Worm (Caenorhabditis elegans): ENCODE results near the gene abu-10.

abu-10 gene

ce11 chrX:3797882-3798281, at the start of gene abu-10:
Gene abu-10, plus strand, starts transcription at chrX:3798182.
- TF ChIP-seq him-1 (tag; optimal IDR thresholded peaks at IDR 0.05) (no peak), W03F9.2 (tag; optimal IDR thresholded peaks at IDR 0.05) (no peak), dao-5 (tag; optimal IDR thresholded peaks at IDR 0.05) (no peak)

ce11 chrX:3751370-3751769, 46.6 kb upstream of the abu-10 start:
- TF ChIP-seq dao-5 (tag; optimal IDR thresholded peaks at IDR 0.05) (no peak), him-1 (tag; optimal IDR thresholded peaks at IDR 0.05) (no peak), W03F9.2 (tag; optimal IDR thresholded peaks at IDR 0.05) (no peak)

ce11 chrX:3752443-3752842, 45.5 kb upstream of the abu-10 start:
- TF ChIP-seq dao-5 (tag; optimal IDR thresholded peaks at IDR 0.05) (no peak), W03F9.2 (tag; optimal IDR thresholded peaks at IDR 0.05) (no peak), him-1 (tag; optimal IDR thresholded peaks at IDR 0.05) (no peak)

DNA sequence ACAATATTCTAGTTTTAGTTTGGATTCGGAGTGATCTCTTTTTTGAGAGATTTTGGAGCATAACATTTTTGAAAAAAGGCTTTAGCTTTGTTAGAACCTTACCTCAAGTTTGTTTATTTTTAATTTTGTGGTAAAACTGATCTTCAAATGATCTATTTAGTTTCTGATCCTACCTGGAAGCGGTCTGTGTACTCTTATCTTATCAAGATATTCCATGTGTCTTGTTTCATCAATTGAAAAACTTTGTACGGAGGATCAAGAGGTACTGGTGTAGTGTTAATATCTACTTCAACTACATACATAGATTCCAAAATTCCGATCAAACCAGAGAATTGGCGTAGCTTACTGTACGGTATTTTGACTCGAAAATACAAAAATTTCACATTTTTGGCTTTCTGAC, 42.2 kb upstream of the abu-10 start:
- TF ChIP-seq dao-5 (tag; optimal IDR thresholded peaks at IDR 0.05) (no peak), W03F9.2 (tag; optimal IDR thresholded peaks at IDR 0.05) (no peak), him-1 (tag; optimal IDR thresholded peaks at IDR 0.05) (no peak)

- TF ChIP-seq dao-5 (tag; optimal IDR thresholded peaks at IDR 0.05) (no peak), W03F9.2 (tag; optimal IDR thresholded peaks at IDR 0.05) (no peak), him-1 (tag; optimal IDR thresholded peaks at IDR 0.05) (no peak)
Measured at ce11 chrX:3756238-3756637, 41.7 kb upstream of the abu-10 start.

DNA sequence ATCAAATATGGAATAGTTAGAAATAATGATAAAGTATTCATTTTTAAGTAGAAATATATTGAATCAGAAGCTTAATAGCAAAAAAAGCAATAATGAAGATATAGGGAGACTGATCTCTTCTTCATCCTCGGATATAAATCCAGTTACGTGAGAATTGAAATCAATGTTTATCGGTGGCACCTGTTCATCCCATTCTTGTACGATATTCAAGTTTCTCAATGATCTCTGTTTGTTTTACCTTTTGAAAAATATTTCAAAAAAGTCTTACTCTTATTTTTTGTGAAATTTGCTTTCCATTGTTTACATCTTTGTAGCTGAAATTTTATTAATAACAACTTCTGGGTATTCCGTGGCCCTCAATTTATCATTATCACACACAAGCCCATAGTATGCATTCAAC, 39.6 kb upstream of the abu-10 start, which contains the start of gene T14G12.12:
TSS of gene T14G12.12 (minus strand) at position 101 of the 400 bp plus-strand sequence.
- no peak for TF ChIP-seq W03F9.2 (tag; optimal IDR thresholded peaks at IDR 0.05)
- no peak for TF ChIP-seq him-1 (tag; optimal IDR thresholded peaks at IDR 0.05)
- no peak for TF ChIP-seq dao-5 (tag; optimal IDR thresholded peaks at IDR 0.05)

- no peak for TF ChIP-seq him-1 (tag; optimal IDR thresholded peaks at IDR 0.05)
- no peak for TF ChIP-seq W03F9.2 (tag; optimal IDR thresholded peaks at IDR 0.05)
- TF ChIP-seq dao-5 (tag; optimal IDR thresholded peaks at IDR 0.05): no peak
Measured at ce11 chrX:3759345-3759744, 38.6 kb upstream of the abu-10 start, which contains the start of gene T14G12.6. Gene T14G12.6, minus strand, starts transcription at chrX:3759445.

DNA sequence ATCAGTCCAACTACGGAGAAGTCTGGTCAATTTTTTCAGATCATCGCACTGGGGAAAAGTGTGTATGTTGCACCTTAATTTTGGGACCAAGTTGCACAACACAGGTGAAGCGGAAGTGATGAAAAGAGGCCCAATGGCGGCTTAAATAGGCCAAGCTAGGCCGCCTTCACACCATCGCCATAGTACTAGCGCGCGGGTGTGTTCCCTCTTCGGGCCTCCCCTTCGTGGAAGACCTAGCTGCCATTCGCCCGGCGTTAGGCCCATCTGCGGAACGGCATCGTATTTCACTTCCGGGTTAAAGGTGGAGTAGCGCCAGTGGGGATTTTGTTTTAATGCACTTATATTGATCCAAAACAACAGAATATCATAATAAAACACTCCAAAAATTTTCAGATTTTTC, 38.2 kb upstream of the abu-10 start:
- TF ChIP-seq dao-5 (tag; optimal IDR thresholded peaks at IDR 0.05): no peak
- no peak for TF ChIP-seq him-1 (tag; optimal IDR thresholded peaks at IDR 0.05)

DNA sequence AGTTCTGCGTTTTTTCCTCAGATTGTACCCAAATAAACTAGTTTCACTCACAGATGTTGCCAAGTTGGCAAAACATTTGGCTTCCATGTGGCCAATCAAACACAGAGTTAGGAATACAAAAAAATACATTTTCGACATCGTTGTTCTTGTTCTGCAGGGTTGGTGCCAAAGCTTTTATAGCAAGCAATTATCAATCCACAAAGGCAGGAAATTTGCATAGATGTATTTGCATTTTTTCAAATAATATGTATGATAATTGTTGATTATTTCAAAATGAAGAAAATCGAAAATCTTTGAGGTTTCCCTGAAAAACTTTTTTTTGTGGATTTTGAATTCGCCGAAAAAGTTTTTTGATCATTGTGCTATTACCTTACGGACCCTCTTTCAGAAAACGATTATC, 35.6 kb upstream of the abu-10 start, which contains the start of gene T14G12.11:
TSS of gene T14G12.11 (minus strand) at position 138 of the 400 bp plus-strand sequence.
- TF ChIP-seq W03F9.2 (tag; optimal IDR thresholded peaks at IDR 0.05): no peak

- TF ChIP-seq him-1 (tag; optimal IDR thresholded peaks at IDR 0.05) (no peak), dao-5 (tag; optimal IDR thresholded peaks at IDR 0.05) (no peak), W03F9.2 (tag; optimal IDR thresholded peaks at IDR 0.05) (no peak)
Measured at ce11 chrX:3764295-3764694, 33.7 kb upstream of the abu-10 start, which contains the start of gene F47B7.3. Gene F47B7.3, minus strand, starts transcription at chrX:3764395.

ce11 chrX:3766552-3766951, 31.4 kb upstream of the abu-10 start, which contains the start of gene F47B7.4:
Gene F47B7.4, minus strand, starts transcription at chrX:3766652.
- TF ChIP-seq him-1 (tag; optimal IDR thresholded peaks at IDR 0.05): no peak
- no peak for TF ChIP-seq W03F9.2 (tag; optimal IDR thresholded peaks at IDR 0.05)

- TF ChIP-seq W03F9.2 (tag; optimal IDR thresholded peaks at IDR 0.05): no peak
- no peak for TF ChIP-seq him-1 (tag; optimal IDR thresholded peaks at IDR 0.05)
- TF ChIP-seq dao-5 (tag; optimal IDR thresholded peaks at IDR 0.05): no peak
Measured at ce11 chrX:3768717-3769116, 29.3 kb upstream of the abu-10 start, which contains the start of gene F47B7.5. Gene F47B7.5, minus strand, starts transcription at chrX:3768817.

ce11 chrX:3772405-3772804, 25.6 kb upstream of the abu-10 start, which contains the start of gene F47B7.2:
Gene F47B7.2, plus strand, starts transcription at chrX:3772762.
- TF ChIP-seq him-1 (tag; optimal IDR thresholded peaks at IDR 0.05): no peak
- TF ChIP-seq W03F9.2 (tag; optimal IDR thresholded peaks at IDR 0.05): no peak
- TF ChIP-seq dao-5 (tag; optimal IDR thresholded peaks at IDR 0.05): no peak

- TF ChIP-seq dao-5 (tag; optimal IDR thresholded peaks at IDR 0.05): no peak
- no peak for TF ChIP-seq him-1 (tag; optimal IDR thresholded peaks at IDR 0.05)
- no peak for TF ChIP-seq W03F9.2 (tag; optimal IDR thresholded peaks at IDR 0.05)
Measured at ce11 chrX:3773233-3773632, 24.7 kb upstream of the abu-10 start.

DNA sequence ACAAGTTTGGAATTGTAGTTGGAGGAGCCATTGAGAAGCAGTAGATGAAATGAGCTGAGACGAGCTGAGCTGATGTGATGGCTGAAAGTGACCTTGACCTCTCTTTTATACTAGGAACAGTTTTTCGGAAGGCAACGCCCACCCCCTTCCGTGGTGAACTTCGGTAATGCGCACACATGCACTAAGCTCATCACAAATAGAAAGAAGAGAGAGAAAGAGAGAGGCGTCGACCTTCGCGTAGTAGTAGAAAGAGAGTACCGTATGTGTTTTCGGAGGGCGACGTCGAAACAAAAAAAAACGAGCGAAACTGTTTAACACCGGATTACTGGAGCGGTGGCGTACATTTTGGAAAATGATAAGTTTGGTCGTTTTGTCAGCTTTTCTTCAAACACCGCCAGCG, 16.9 kb upstream of the abu-10 start, which contains the start of gene marg-1:
TSS of gene marg-1 (minus strand) at position 101 of the 400 bp plus-strand sequence.
- TF ChIP-seq him-1 (tag; optimal IDR thresholded peaks at IDR 0.05) (no peak), dao-5 (tag; optimal IDR thresholded peaks at IDR 0.05) (no peak), W03F9.2 (tag; optimal IDR thresholded peaks at IDR 0.05) (no peak)
